Worm (Caenorhabditis elegans) whole organism, early embryonic: ENCODE data around the gene W02F12.8.

Experiments
- B0310.2 ChIP-seq: sonication (generic microtip); optimal IDR thresholded peaks from 2 replicates; lab custom pipeline; 2016; ENCODE audit warnings: mild to moderate bottlenecking, missing genetic modification characterization, missing compliant biosample characterization
- F13C5.2 ChIP-seq: sonication (generic microtip); optimal IDR thresholded peaks from 2 replicates; lab custom pipeline; 2017; ENCODE audit warnings: mild to moderate bottlenecking, missing genetic modification characterization, inconsistent platforms, missing compliant biosample characterization
- aly-1 ChIP-seq: sonication (generic microtip); optimal IDR thresholded peaks from 2 replicates; lab custom pipeline; 2016; ENCODE audit warnings: missing genetic modification characterization, missing compliant biosample characterization
- ama-1 ChIP-seq: fragments of 150-350 bp; optimal IDR thresholded peaks from 2 replicates; lab custom pipeline; 2014
- ceh-13 ChIP-seq: fragments of 200-800 bp; sonication (Bioruptor generic); optimal IDR thresholded peaks from 2 replicates; lab custom pipeline; 2018; ENCODE audit warnings: mild to moderate bottlenecking, missing genetic modification characterization, missing compliant biosample characterization
- ceh-36 ChIP-seq: sonication (generic microtip); optimal IDR thresholded peaks from 2 replicates; lab custom pipeline; 2016; ENCODE audit warnings: missing genetic modification characterization, inconsistent platforms, missing compliant biosample characterization
- ets-7 ChIP-seq: sonication (generic microtip); optimal IDR thresholded peaks from 2 replicates; lab custom pipeline; 2016; ENCODE audit warnings: missing genotype, missing genetic modification characterization, missing compliant biosample characterization
- flt-1 ChIP-seq: fragments of 200-800 bp; sonication (Bioruptor generic); IDR thresholded peaks from 2 replicates; pipeline ENCODE4 v1.3.6; 2022; ENCODE audit warnings: missing genetic modification characterization, missing compliant biosample characterization
- hmbx-1 ChIP-seq: sonication (generic microtip); optimal IDR thresholded peaks from 2 replicates; lab custom pipeline; 2016; ENCODE audit warnings: mild to moderate bottlenecking, missing genetic modification characterization, missing compliant biosample characterization
- hmg-4 ChIP-seq: fragments of 200-800 bp; sonication (Bioruptor generic); optimal IDR thresholded peaks from 2 replicates; lab custom pipeline; 2018; ENCODE audit warnings: mild to moderate bottlenecking, missing genetic modification characterization, missing compliant biosample characterization
- hnd-1 ChIP-seq: sonication (generic microtip); optimal IDR thresholded peaks from 2 replicates; lab custom pipeline; 2016; ENCODE audit warnings: missing genetic modification characterization, missing compliant biosample characterization
- pes-1 ChIP-seq: fragments of 200-800 bp; sonication (Bioruptor generic); IDR thresholded peaks from 2 replicates; pipeline ENCODE4 v1.3.6; 2022; ENCODE audit warnings: missing genetic modification reagents, missing genetic modification characterization, missing compliant biosample characterization
- scrt-1 ChIP-seq: fragments of 200-800 bp; sonication (Bioruptor generic); IDR thresholded peaks from 2 replicates; pipeline ENCODE4 v1.3.6; 2022; ENCODE audit warnings: missing genetic modification characterization, missing compliant biosample characterization
- sea-1 ChIP-seq: fragments of 200-800 bp; sonication (Bioruptor generic); conservative IDR thresholded peaks from 2 replicates; pipeline ENCODE4 v1.3.6; 2022; ENCODE audit warnings: missing genetic modification characterization, missing compliant biosample characterization
- tbx-11 ChIP-seq: fragments of 200-800 bp; sonication (Bioruptor generic); IDR thresholded peaks from 2 replicates; pipeline ENCODE4 v1.3.6; 2022; ENCODE audit warnings: missing genetic modification characterization, missing compliant biosample characterization
- tbx-37 ChIP-seq: fragments of 200-800 bp; sonication (Bioruptor generic); conservative IDR thresholded peaks from 2 replicates; pipeline ENCODE4 v1.3.6; 2022; ENCODE audit warnings: missing genetic modification reagents, missing genetic modification characterization, missing compliant biosample characterization
- tra-4 ChIP-seq: sonication (generic microtip); optimal IDR thresholded peaks from 2 replicates; lab custom pipeline; 2017; ENCODE audit warnings: missing genetic modification characterization, missing compliant biosample characterization

Gene W02F12.8

ce11 chrV:6710462-6710861 lies 15.9 kb upstream of the W02F12.8 start, which contains the start of gene sna-1:
TSS of gene sna-1 (minus strand) at chrV:6710679.
- no peak for TF ChIP-seq ets-7 (tag; lab: Kevin White, UChicago)
- TF ChIP-seq tra-4 (tag; lab: Kevin White, UChicago), result no peak
- TF ChIP-seq flt-1 (GFP tag; lab: Robert Waterston, UW), result no peak
- TF ChIP-seq ceh-13, result no peak
- no peak for TF ChIP-seq B0310.2 (tag; lab: Kevin White, UChicago)
- no peak for TF ChIP-seq ama-1 (lab: Kevin White, UChicago)
- no peak for TF ChIP-seq sea-1 (GFP tag; lab: Robert Waterston, UW)
- no peak for TF ChIP-seq tbx-37 (GFP tag; lab: Robert Waterston, UW)
- no peak for TF ChIP-seq hnd-1
- TF ChIP-seq tbx-11 (GFP tag; lab: Robert Waterston, UW), result no peak
- no peak for TF ChIP-seq aly-1
- no peak for TF ChIP-seq pes-1 (GFP tag; lab: Robert Waterston, UW)
- TF ChIP-seq hmbx-1 (tag; lab: Kevin White, UChicago), result no peak
- TF ChIP-seq F13C5.2 (tag; lab: Kevin White, UChicago), result no peak
- TF ChIP-seq scrt-1 (GFP tag; lab: Robert Waterston, UW), result no peak
- no peak for TF ChIP-seq ceh-36 (tag; lab: Kevin White, UChicago)
- TF ChIP-seq hmg-4, result no peak

ce11 chrV:6709050-6709683 lies 14.6 kb upstream of the W02F12.8 start, which contains the start of gene dlst-1:
TSS of gene dlst-1 (minus strand) at chrV:6709101.
- TF ChIP-seq tbx-11 (GFP tag; lab: Robert Waterston, UW) (peak; percentile 71), flt-1 (GFP tag; lab: Robert Waterston, UW) (peak; percentile 46; the same call in 1 of the 2 replicates), ceh-13 (peak; percentile 21), ceh-36 (tag; lab: Kevin White, UChicago) (peak; percentile 49), hnd-1 (peak; percentile 19), hmg-4 (peak; percentile 66), F13C5.2 (tag; lab: Kevin White, UChicago) (peak; percentile 87), scrt-1 (GFP tag; lab: Robert Waterston, UW) (0 out of 2 replicates have a peak, but pooled peaks have one; percentile 50), sea-1 (GFP tag; lab: Robert Waterston, UW) (peak; percentile 51; the same call in 1 of the 2 replicates), ets-7 (tag; lab: Kevin White, UChicago) (no peak), pes-1 (GFP tag; lab: Robert Waterston, UW) (peak; percentile 70; the same call in 1 of the 2 replicates), tra-4 (tag; lab: Kevin White, UChicago) (no peak), aly-1 (peak; percentile 52), hmbx-1 (tag; lab: Kevin White, UChicago) (peak; percentile 5), B0310.2 (tag; lab: Kevin White, UChicago) (peak; percentile 23), tbx-37 (GFP tag; lab: Robert Waterston, UW) (no peak), ama-1 (lab: Kevin White, UChicago) (no peak)

- TF ChIP-seq ceh-36 (tag; lab: Kevin White, UChicago), result no peak
- TF ChIP-seq F13C5.2 (tag; lab: Kevin White, UChicago), result no peak
- no peak for TF ChIP-seq hmg-4
- no peak for TF ChIP-seq tbx-11 (GFP tag; lab: Robert Waterston, UW)
- TF ChIP-seq scrt-1 (GFP tag; lab: Robert Waterston, UW), result no peak
Measured at ce11 chrV:6706771-6707170, 12.2 kb upstream of the W02F12.8 start, which contains the start of gene W02F12.4. TSS of gene W02F12.4 (minus strand) at chrV:6706934.

- TF ChIP-seq aly-1 (no peak), tbx-11 (GFP tag; lab: Robert Waterston, UW) (no peak), ets-7 (tag; lab: Kevin White, UChicago) (no peak), F13C5.2 (tag; lab: Kevin White, UChicago) (no peak), tra-4 (tag; lab: Kevin White, UChicago) (no peak), sea-1 (GFP tag; lab: Robert Waterston, UW) (no peak), flt-1 (GFP tag; lab: Robert Waterston, UW) (no peak), pes-1 (GFP tag; lab: Robert Waterston, UW) (no peak), ceh-13 (no peak), hmg-4 (no peak), tbx-37 (GFP tag; lab: Robert Waterston, UW) (no peak), hnd-1 (no peak), hmbx-1 (tag; lab: Kevin White, UChicago) (no peak), scrt-1 (GFP tag; lab: Robert Waterston, UW) (no peak), ceh-36 (tag; lab: Kevin White, UChicago) (no peak), ama-1 (lab: Kevin White, UChicago) (no peak), B0310.2 (tag; lab: Kevin White, UChicago) (no peak)
Measured at ce11 chrV:6705367-6705766, 10.8 kb upstream of the W02F12.8 start.

- no peak for TF ChIP-seq ceh-36 (tag; lab: Kevin White, UChicago)
Measured at ce11 chrV:6704482-6704881, 9.9 kb upstream of the W02F12.8 start.

- TF ChIP-seq scrt-1 (GFP tag; lab: Robert Waterston, UW) (no peak), tbx-37 (GFP tag; lab: Robert Waterston, UW) (no peak), pes-1 (GFP tag; lab: Robert Waterston, UW) (no peak), aly-1 (no peak), sea-1 (GFP tag; lab: Robert Waterston, UW) (no peak)
Measured at ce11 chrV:6702692-6703091, 8.1 kb upstream of the W02F12.8 start, which contains the start of gene era-1. TSS of gene era-1 (plus strand) at chrV:6703057.

- TF ChIP-seq tbx-37 (GFP tag; lab: Robert Waterston, UW) (no peak), scrt-1 (GFP tag; lab: Robert Waterston, UW) (no peak), tra-4 (tag; lab: Kevin White, UChicago) (no peak), ceh-36 (tag; lab: Kevin White, UChicago) (no peak), pes-1 (GFP tag; lab: Robert Waterston, UW) (no peak), ets-7 (tag; lab: Kevin White, UChicago) (no peak), aly-1 (no peak), B0310.2 (tag; lab: Kevin White, UChicago) (no peak), hmbx-1 (tag; lab: Kevin White, UChicago) (no peak)
Measured at ce11 chrV:6699833-6700232, 5.3 kb upstream of the W02F12.8 start.
